Worm (Caenorhabditis elegans) whole organism, L3 larva: ENCODE measurements around the gene nhr-148.

ENCODE experiments used
- R02D3.7 ChIP-seq: fragments of 150-350 bp; optimal IDR thresholded peaks from 2 replicates; lab custom pipeline; 2014; ENCODE audit warnings: missing biosample characterization, missing genetic modification characterization
- ZK546.5 ChIP-seq: sonication (generic microtip); optimal IDR thresholded peaks from 2 replicates; lab custom pipeline; 2017; ENCODE audit warnings: missing biosample characterization, missing genetic modification characterization
- aly-2 ChIP-seq: fragments of 150-350 bp; optimal IDR thresholded peaks from 2 replicates; lab custom pipeline; 2014; ENCODE audit warnings: missing biosample characterization, missing genetic modification characterization
- ama-1 ChIP-seq: fragments of 150-350 bp; optimal IDR thresholded peaks from 2 replicates; lab custom pipeline; 2018
- ceh-28 ChIP-seq: fragments of 150-350 bp; optimal IDR thresholded peaks from 2 replicates; lab custom pipeline; 2014; ENCODE audit warnings: missing biosample characterization, missing genetic modification reagents, missing genetic modification characterization
- ceh-82 ChIP-seq: fragments of 150-350 bp; optimal IDR thresholded peaks from 2 replicates; lab custom pipeline; 2014; ENCODE audit warnings: missing biosample characterization, missing genetic modification characterization
- ceh-9 ChIP-seq: sonication (generic microtip); optimal IDR thresholded peaks from 2 replicates; lab custom pipeline; 2018; ENCODE audit warnings: missing biosample characterization, missing genetic modification characterization
- daf-12 ChIP-seq: fragments of 150-350 bp; optimal IDR thresholded peaks from 2 replicates; lab custom pipeline; 2014; ENCODE audit warnings: missing biosample characterization, missing genetic modification reagents, missing genetic modification characterization
- egl-27 ChIP-seq: sonication (generic microtip); optimal IDR thresholded peaks from 4 replicates; lab custom pipeline; 2017; ENCODE audit warnings: missing biosample characterization, missing genetic modification reagents, missing genetic modification characterization
- egl-5 ChIP-seq: fragments of 150-350 bp; optimal IDR thresholded peaks from 2 replicates; lab custom pipeline; 2017; ENCODE audit warnings: missing biosample characterization, missing genetic modification reagents, missing genetic modification characterization, inconsistent platforms
- elt-2 ChIP-seq: sonication (generic microtip); optimal IDR thresholded peaks from 2 replicates; lab custom pipeline; 2016; ENCODE audit warnings: missing genetic modification reagents, mild to moderate bottlenecking, missing genetic modification characterization, missing compliant biosample characterization
- elt-3 ChIP-seq, 3 experiments: fragments of 150-350 bp in 1 of 3; sonication (generic microtip) in 2 of 3; optimal IDR thresholded peaks; 2 replicates in 2 of 3; 4 replicates in 1 of 3; lab custom pipeline; 2014 to 2017; ENCODE audit warnings: missing biosample characterization in 3 of 3, missing genetic modification characterization in 3 of 3
- eor-1 ChIP-seq, 2 experiments: fragments of 150-350 bp; optimal IDR thresholded peaks; 2 replicates each; lab custom pipeline; 2014 to 2018; ENCODE audit warnings: missing biosample characterization in 2 of 2, missing genetic modification characterization in 2 of 2
- fkh-10 ChIP-seq: sonication (generic microtip); optimal IDR thresholded peaks from 2 replicates; lab custom pipeline; 2017; ENCODE audit warnings: missing biosample characterization, missing genetic modification reagents, missing genetic modification characterization
- fkh-2 ChIP-seq: fragments of 150-350 bp; optimal IDR thresholded peaks from 2 replicates; lab custom pipeline; 2014; ENCODE audit warnings: missing biosample characterization, missing genetic modification reagents, missing genetic modification characterization
- hmg-11 ChIP-seq: sonication (generic microtip); optimal IDR thresholded peaks from 2 replicates; lab custom pipeline; 2016; ENCODE audit warnings: missing genetic modification characterization, missing compliant biosample characterization
- jun-1 ChIP-seq: fragments of 150-350 bp; optimal IDR thresholded peaks from 2 replicates; lab custom pipeline; 2014; ENCODE audit warnings: missing biosample characterization, missing genetic modification reagents, missing genetic modification characterization
- lin-15B ChIP-seq: fragments of 150-350 bp; optimal IDR thresholded peaks from 2 replicates; lab custom pipeline; 2014; ENCODE audit warnings: missing biosample characterization, missing genetic modification characterization
- lin-39 ChIP-seq: fragments of 150-350 bp; optimal IDR thresholded peaks from 2 replicates; lab custom pipeline; 2018; ENCODE audit warnings: missing biosample characterization, missing genetic modification reagents, missing genetic modification characterization
- lsy-12 ChIP-seq: sonication (generic microtip); optimal IDR thresholded peaks from 2 replicates; lab custom pipeline; 2016; ENCODE audit warnings: mild to moderate bottlenecking, missing genetic modification characterization, missing compliant biosample characterization
- mdl-1 ChIP-seq: fragments of 150-350 bp; optimal IDR thresholded peaks from 2 replicates; lab custom pipeline; 2014; ENCODE audit warnings: missing biosample characterization, missing genetic modification characterization
- mml-1 ChIP-seq: fragments of 150-350 bp; sonication (generic microtip); optimal IDR thresholded peaks from 3 replicates; lab custom pipeline; 2014; ENCODE audit warnings: missing biosample characterization, missing genetic modification characterization
- nhr-11 ChIP-seq: fragments of 150-350 bp; optimal IDR thresholded peaks from 2 replicates; lab custom pipeline; 2014; ENCODE audit warnings: missing biosample characterization, missing genetic modification characterization
- nhr-23 ChIP-seq: fragments of 150-350 bp; optimal IDR thresholded peaks from 2 replicates; lab custom pipeline; 2014; ENCODE audit warnings: missing biosample characterization, missing genetic modification reagents, missing genetic modification characterization
- nhr-237 ChIP-seq: fragments of 150-350 bp; optimal IDR thresholded peaks from 2 replicates; lab custom pipeline; 2014; ENCODE audit warnings: missing biosample characterization, missing genetic modification characterization
- nhr-76 ChIP-seq: fragments of 150-350 bp; sonication (generic microtip); optimal IDR thresholded peaks from 5 replicates; lab custom pipeline; 2014; ENCODE audit warnings: missing biosample characterization, missing genetic modification characterization
- pha-4 ChIP-seq: fragments of 150-350 bp; optimal IDR thresholded peaks from 2 replicates; lab custom pipeline; 2014; ENCODE audit warnings: missing biosample characterization, missing genetic modification reagents, missing genetic modification characterization
- pqm-1 ChIP-seq: fragments of 150-350 bp; optimal IDR thresholded peaks from 2 replicates; lab custom pipeline; 2017; ENCODE audit warnings: missing biosample characterization, missing genetic modification characterization, inconsistent platforms
- sea-2 ChIP-seq: fragments of 150-350 bp; sonication (generic microtip); optimal IDR thresholded peaks from 4 replicates; lab custom pipeline; 2014; ENCODE audit warnings: missing biosample characterization, missing genetic modification reagents, missing genetic modification characterization
- skn-1 ChIP-seq: fragments of 150-350 bp; optimal IDR thresholded peaks from 2 replicates; lab custom pipeline; 2014; ENCODE audit warnings: missing biosample characterization, missing genetic modification characterization
- snpc-4 ChIP-seq: fragments of 150-350 bp; optimal IDR thresholded peaks from 2 replicates; lab custom pipeline; 2014; ENCODE audit warnings: missing biosample characterization, missing genetic modification characterization
- tbx-2 ChIP-seq: sonication (generic microtip); optimal IDR thresholded peaks from 2 replicates; lab custom pipeline; 2016; ENCODE audit warnings: mild to moderate bottlenecking, missing genetic modification characterization, missing compliant biosample characterization
- unc-39 ChIP-seq: sonication (generic microtip); optimal IDR thresholded peaks from 4 replicates; lab custom pipeline; 2017; ENCODE audit warnings: missing biosample characterization, missing genetic modification characterization
- unc-62 ChIP-seq: fragments of 150-350 bp; sonication (generic microtip); optimal IDR thresholded peaks from 4 replicates; lab custom pipeline; 2014; ENCODE audit warnings: missing biosample characterization, missing genetic modification reagents, missing genetic modification characterization
- zag-1 ChIP-seq: fragments of 150-350 bp; optimal IDR thresholded peaks from 2 replicates; lab custom pipeline; 2014; ENCODE audit warnings: missing biosample characterization, missing genetic modification characterization
- ztf-11 ChIP-seq: fragments of 150-350 bp; optimal IDR thresholded peaks from 2 replicates; lab custom pipeline; 2014; ENCODE audit warnings: missing biosample characterization, missing genetic modification characterization

nhr-148 gene

DNA sequence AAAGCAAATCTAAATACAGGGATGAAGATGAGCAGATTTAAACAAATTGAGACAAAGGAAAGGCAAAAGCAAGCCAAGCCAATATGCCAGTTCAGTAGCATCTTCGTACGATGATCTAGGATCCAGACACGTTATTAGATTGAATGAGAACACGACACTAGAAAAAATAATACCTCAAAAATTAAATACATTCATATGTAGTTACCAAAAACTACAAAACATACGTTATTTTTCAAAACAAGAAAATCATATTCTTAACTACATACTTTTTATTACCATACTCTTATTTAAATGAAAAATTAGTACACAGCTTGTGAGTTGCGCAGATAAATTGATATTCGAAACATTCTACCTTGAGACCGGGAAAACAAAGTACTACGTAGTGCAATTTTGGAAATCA, 28.7 kb upstream of the nhr-148 start, which contains the start of gene srx-6:
TSS of gene srx-6 (minus strand) at position 101 of the 400 bp plus-strand sequence.
- TF ChIP-seq nhr-237 (no peak), snpc-4 (no peak), aly-2 (no peak), lsy-12 (tag; lab: Kevin White, UChicago) (no peak), ama-1 (lab: Kevin White, UChicago) (no peak), hmg-11 (tag; lab: Kevin White, UChicago) (no peak), egl-27 (tag; lab: Kevin White, UChicago) (no peak), daf-12 (tag; lab: Kevin White, UChicago) (no peak), nhr-11 (no peak), lin-15B (no peak), R02D3.7 (tag; lab: Kevin White, UChicago) (no peak), zag-1 (tag; lab: Kevin White, UChicago) (no peak), jun-1 (tag; lab: Kevin White, UChicago) (no peak), unc-39 (no peak), ZK546.5 (tag; lab: Kevin White, UChicago) (no peak), mml-1 (tag; lab: Kevin White, UChicago) (no peak), nhr-76 (tag; lab: Kevin White, UChicago) (no peak), elt-2 (no peak)
- TF ChIP-seq, all 47 proteins: peak for 0

DNA sequence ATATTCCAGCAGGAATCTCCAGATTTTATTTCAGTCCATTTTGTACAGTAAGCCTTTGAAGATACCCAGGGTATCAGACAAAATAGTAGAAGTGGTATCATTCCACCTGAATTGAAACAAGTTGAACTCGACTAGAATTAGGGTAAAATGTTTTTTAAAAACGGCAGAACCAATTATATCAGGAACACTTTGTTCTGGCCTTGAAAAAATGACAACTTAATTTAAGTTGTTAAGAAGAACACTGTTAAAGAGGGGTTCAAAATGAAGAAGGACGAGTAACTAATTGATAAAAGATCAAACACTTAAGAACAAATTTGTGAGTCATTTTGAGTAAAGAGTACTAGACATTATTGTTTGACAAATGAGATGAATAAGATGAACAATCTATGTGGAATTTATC, 21.0 kb upstream of the nhr-148 start, which contains the start of gene lmd-4:
TSS of gene lmd-4 (minus strand) at position 101 of the 400 bp plus-strand sequence.
- TF ChIP-seq ceh-28 (tag; lab: Kevin White, UChicago) (no peak), tbx-2 (tag; lab: Kevin White, UChicago) (no peak), eor-1 (tag; optimal IDR thresholded peaks at IDR 0.05; lab: Kevin White, UChicago) (no peak), hmg-11 (tag; lab: Kevin White, UChicago) (no peak), fkh-10 (GFP tag; lab: Kevin White, UChicago) (no peak), ztf-11 (tag; lab: Kevin White, UChicago) (no peak), pha-4 (tag; lab: Kevin White, UChicago) (no peak), jun-1 (tag; lab: Kevin White, UChicago) (no peak), ceh-9 (tag; lab: Kevin White, UChicago) (no peak), ceh-82 (tag; lab: Kevin White, UChicago) (no peak), nhr-11 (no peak)

DNA sequence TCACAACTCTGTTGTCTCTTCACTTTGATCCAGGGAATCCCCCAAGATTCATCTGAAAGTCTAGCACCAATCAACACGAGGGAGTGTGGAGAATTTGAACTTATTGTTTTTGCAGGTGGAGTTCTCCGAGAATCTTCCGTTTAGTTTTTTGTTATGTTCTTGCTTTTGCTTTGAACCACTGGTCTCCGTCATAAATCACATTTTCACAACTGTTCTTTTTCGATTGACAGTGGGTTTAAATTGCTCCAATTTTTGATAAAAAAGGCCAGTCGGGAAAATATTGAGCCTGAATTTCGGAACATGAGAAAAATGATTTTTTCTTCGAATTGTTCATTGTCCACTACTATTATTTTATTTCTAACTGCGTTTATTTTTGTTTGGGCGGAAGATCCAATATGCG, 20.0 kb upstream of the nhr-148 start, which contains the start of gene F10G2.10:
TSS of gene F10G2.10 (plus strand) at position 301 of the 400 bp plus-strand sequence.
- TF ChIP-seq sea-2 (GFP tag; lab: Kevin White, UChicago) (no peak), pqm-1 (tag; lab: Kevin White, UChicago) (no peak), lin-39 (tag; lab: Kevin White, UChicago) (no peak), zag-1 (tag; lab: Kevin White, UChicago) (no peak), ceh-9 (tag; lab: Kevin White, UChicago) (no peak), jun-1 (tag; lab: Kevin White, UChicago) (no peak), elt-3 (tag; optimal IDR thresholded peaks at IDR 0.05; lab: Kevin White, UChicago) (no peak), fkh-10 (GFP tag; lab: Kevin White, UChicago) (no peak), elt-2 (no peak), hmg-11 (tag; lab: Kevin White, UChicago) (no peak), pha-4 (tag; lab: Kevin White, UChicago) (no peak), nhr-76 (tag; lab: Kevin White, UChicago) (no peak)

DNA sequence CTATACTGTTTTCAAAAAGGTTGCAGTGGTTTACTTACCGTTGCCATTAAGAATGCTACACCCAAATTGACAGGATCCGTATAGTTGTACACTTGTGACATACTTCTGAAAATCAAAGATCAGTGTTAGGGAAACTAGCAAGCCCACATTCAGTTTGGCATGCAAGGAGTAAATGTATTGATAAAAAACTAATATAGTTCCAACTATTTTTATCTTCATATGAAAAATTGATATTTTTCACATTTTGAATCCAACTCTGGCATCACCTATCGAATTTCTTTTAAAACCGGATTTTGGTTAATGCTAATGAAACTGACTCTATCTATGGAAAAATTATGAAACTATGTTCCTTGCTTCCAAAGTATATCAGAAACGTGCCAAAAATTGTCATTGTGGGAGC, 16.7 kb upstream of the nhr-148 start, which contains the start of gene srx-92:
TSS of gene srx-92 (minus strand) at position 101 of the 400 bp plus-strand sequence.
- TF ChIP-seq jun-1 (tag; lab: Kevin White, UChicago) (no peak), snpc-4 (no peak), skn-1 (tag; lab: Kevin White, UChicago) (no peak), pha-4 (tag; lab: Kevin White, UChicago) (no peak), egl-5 (tag; lab: Kevin White, UChicago) (no peak), fkh-2 (tag; lab: Kevin White, UChicago) (no peak), nhr-23 (no peak), lin-15B (no peak), ztf-11 (tag; lab: Kevin White, UChicago) (no peak), unc-62 (no peak), mdl-1 (tag; lab: Kevin White, UChicago) (no peak), mml-1 (tag; lab: Kevin White, UChicago) (no peak)
